Fruit fly (Drosophila melanogaster) whole organism, wandering third instar larva: ENCODE results near the gene CG15211.

ENCODE experiments used
- Abd-B ChIP-seq: fragments of >200 bp; optimal IDR thresholded peaks from 2 replicates; lab custom pipeline; 2017; ENCODE audit warnings: missing biosample characterization, missing genetic modification characterization
- CG32264 ChIP-seq: fragments of 200-800 bp; sonication (Bioruptor generic); optimal IDR thresholded peaks from 2 replicates; lab custom pipeline; 2016; ENCODE audit warnings: missing biosample characterization, missing genetic modification characterization
- CG9705 ChIP-seq: fragments of 200-800 bp; sonication (Bioruptor generic); optimal IDR thresholded peaks from 2 replicates; lab custom pipeline; 2018; ENCODE audit warnings: missing biosample characterization, mild to moderate bottlenecking, missing genetic modification characterization
- CrebA ChIP-seq: fragments of 200-800 bp; sonication (Bioruptor generic); optimal IDR thresholded peaks from 2 replicates; lab custom pipeline; 2016; ENCODE audit warnings: missing biosample characterization, mild to moderate bottlenecking, missing genetic modification characterization, borderline replicate concordance
- Dfd ChIP-seq: fragments of >200 bp; optimal IDR thresholded peaks from 2 replicates; lab custom pipeline; 2017; ENCODE audit warnings: missing biosample characterization, missing genetic modification characterization
- Dif ChIP-seq: fragments of 200-275, 200-300 bp; sonication (Bioruptor generic); optimal IDR thresholded peaks from 2 replicates; lab custom pipeline; 2018; ENCODE audit warnings: missing biosample characterization, missing genetic modification characterization; ENCODE audit not compliant: partially characterized antibody
- GATAd ChIP-seq: sonication (Bioruptor generic); optimal IDR thresholded peaks from 2 replicates; lab custom pipeline; 2016; ENCODE audit warnings: missing biosample characterization, missing genetic modification characterization
- HLH106 ChIP-seq: fragments of 200-800 bp; optimal IDR thresholded peaks from 3 replicates; lab custom pipeline; 2019; ENCODE audit warnings: missing biosample characterization, mild to moderate bottlenecking, missing genetic modification characterization, moderate library complexity
- Hnf4 ChIP-seq: fragments of 200-800 bp; sonication (Bioruptor generic); optimal IDR thresholded peaks from 2 replicates; lab custom pipeline; 2016; ENCODE audit warnings: missing biosample characterization, mild to moderate bottlenecking, missing genetic modification characterization
- Hr78 ChIP-seq: fragments of >200 bp; optimal IDR thresholded peaks from 2 replicates; lab custom pipeline; 2017; ENCODE audit warnings: missing biosample characterization, missing genetic modification characterization
- Hr83 ChIP-seq: fragments of 200-300 bp; sonication (Bioruptor generic); optimal IDR thresholded peaks from 2 replicates; lab custom pipeline; 2016; ENCODE audit warnings: missing biosample characterization, mild to moderate bottlenecking, missing genetic modification characterization, moderate library complexity; ENCODE audit not compliant: poor library complexity, severe bottlenecking
- Jra ChIP-seq: sonication (Bioruptor generic); optimal IDR thresholded peaks from 2 replicates; lab custom pipeline; 2016; ENCODE audit warnings: missing biosample characterization, missing genetic modification characterization
- Mio ChIP-seq: sonication (Bioruptor generic); optimal IDR thresholded peaks from 2 replicates; lab custom pipeline; 2016; ENCODE audit warnings: missing biosample characterization, missing genetic modification characterization
- Myc ChIP-seq: fragments of >200 bp; optimal IDR thresholded peaks from 2 replicates; lab custom pipeline; 2017
- N ChIP-seq: fragments of >200 bp; optimal IDR thresholded peaks from 2 replicates; lab custom pipeline; 2018; ENCODE audit warnings: missing biosample characterization, missing external identifiers, missing genetic modification characterization
- OdsH ChIP-seq: fragments of 200-800 bp; sonication (Bioruptor generic); optimal IDR thresholded peaks from 2 replicates; lab custom pipeline; 2016; ENCODE audit warnings: missing biosample characterization, mild to moderate bottlenecking, missing genetic modification characterization
- Rel ChIP-seq, 2 experiments: fragments of 200-800 bp; sonication (Bioruptor generic) in 1 of 2; optimal IDR thresholded peaks; 2 replicates in 1 of 2; 3 replicates in 1 of 2; lab custom pipeline; 2016 to 2019; ENCODE audit warnings: mild to moderate bottlenecking in 2 of 2, missing biosample characterization in 2 of 2, missing genetic modification characterization in 2 of 2, moderate library complexity in 1 of 2
- Sp1 ChIP-seq: fragments of 200-800 bp; sonication (Bioruptor generic); optimal IDR thresholded peaks from 3 replicates; lab custom pipeline; 2019; ENCODE audit warnings: missing biosample characterization, mild to moderate bottlenecking, missing genetic modification characterization, moderate library complexity
- Vsx2 ChIP-seq: fragments of 200-300, 225-300 bp; sonication (Bioruptor generic); optimal IDR thresholded peaks from 2 replicates; lab custom pipeline; 2018; ENCODE audit warnings: missing biosample characterization, missing genetic modification characterization; ENCODE audit not compliant: partially characterized antibody
- br ChIP-seq: fragments of 200-800 bp; sonication (Bioruptor generic); optimal IDR thresholded peaks from 2 replicates; lab custom pipeline; 2016; ENCODE audit warnings: missing biosample characterization, missing genetic modification characterization
- brk ChIP-seq: fragments of 200-800 bp; sonication (Bioruptor generic); optimal IDR thresholded peaks from 2 replicates; lab custom pipeline; 2016; ENCODE audit warnings: missing biosample characterization, mild to moderate bottlenecking, missing genetic modification characterization
- dl ChIP-seq, 2 experiments: fragments of 175-275, 200-275 bp in 1 of 2; fragments of 200-275 bp in 1 of 2; sonication (Bioruptor generic); optimal IDR thresholded peaks; lab custom pipeline; 2018; ENCODE audit warnings: mild to moderate bottlenecking in 2 of 2, missing biosample characterization in 2 of 2, missing genetic modification characterization in 2 of 2, moderate library complexity in 2 of 2; ENCODE audit not compliant: partially characterized antibody in 2 of 2, insufficient read depth in 1 of 2
- dmrt93B ChIP-seq: fragments of 200-800 bp; sonication (Bioruptor generic); optimal IDR thresholded peaks from 2 replicates; lab custom pipeline; 2018; ENCODE audit warnings: missing biosample characterization, mild to moderate bottlenecking, missing genetic modification characterization
- dsf ChIP-seq: sonication (Bioruptor generic); optimal IDR thresholded peaks from 2 replicates; lab custom pipeline; 2016; ENCODE audit warnings: missing biosample characterization, missing genetic modification characterization, borderline replicate concordance
- ey ChIP-seq: fragments of 200-800 bp; sonication (Bioruptor generic); optimal IDR thresholded peaks from 2 replicates; lab custom pipeline; 2016; ENCODE audit warnings: missing biosample characterization, missing genetic modification characterization
- foxo ChIP-seq, 2 experiments: fragments of 200-800 bp; sonication (Bioruptor generic); optimal IDR thresholded peaks; 2 replicates in 1 of 2; 3 replicates in 1 of 2; lab custom pipeline; 2016 to 2017; ENCODE audit warnings: missing biosample characterization in 2 of 2, missing genetic modification characterization in 2 of 2
- fru ChIP-seq: fragments of 200-800 bp; sonication (Bioruptor generic); optimal IDR thresholded peaks from 3 replicates; lab custom pipeline; 2016; ENCODE audit warnings: missing biosample characterization, mild to moderate bottlenecking, missing genetic modification characterization
- h ChIP-seq: fragments of 200-800 bp; sonication (Bioruptor generic); optimal IDR thresholded peaks from 3 replicates; lab custom pipeline; 2016; ENCODE audit warnings: missing biosample characterization, mild to moderate bottlenecking, missing genetic modification characterization
- jim ChIP-seq: fragments of 175-275, 200-325 bp; sonication (Bioruptor generic); optimal IDR thresholded peaks from 2 replicates; lab custom pipeline; 2016; ENCODE audit warnings: missing biosample characterization, mild to moderate bottlenecking, missing genetic modification characterization
- lola ChIP-seq: fragments of >200 bp; optimal IDR thresholded peaks from 2 replicates; lab custom pipeline; 2017; ENCODE audit warnings: missing biosample characterization, missing genetic modification characterization
- pan ChIP-seq: fragments of >200 bp; optimal IDR thresholded peaks from 2 replicates; lab custom pipeline; 2017
- psq ChIP-seq: fragments of 200-800 bp; sonication (Bioruptor generic); optimal IDR thresholded peaks from 3 replicates; lab custom pipeline; 2017; ENCODE audit warnings: missing biosample characterization, mild to moderate bottlenecking, missing genetic modification characterization, moderate library complexity
- rgr ChIP-seq: fragments of 200-800 bp; sonication (Bioruptor generic); optimal IDR thresholded peaks from 3 replicates; lab custom pipeline; 2016; ENCODE audit warnings: missing biosample characterization, mild to moderate bottlenecking, missing genetic modification characterization
- sage ChIP-seq: fragments of 200-800 bp; sonication (Bioruptor generic); optimal IDR thresholded peaks from 2 replicates; lab custom pipeline; 2016; ENCODE audit warnings: missing biosample characterization, mild to moderate bottlenecking, missing genetic modification characterization
- sv ChIP-seq: fragments of 200-800 bp; sonication (Bioruptor generic); optimal IDR thresholded peaks from 3 replicates; lab custom pipeline; 2016; ENCODE audit warnings: missing biosample characterization, missing genetic modification characterization
- tai ChIP-seq: sonication (Bioruptor generic); optimal IDR thresholded peaks from 2 replicates; lab custom pipeline; 2016; ENCODE audit warnings: missing biosample characterization, missing genetic modification characterization
- usp ChIP-seq: fragments of >200 bp; optimal IDR thresholded peaks from 2 replicates; lab custom pipeline; 2017; ENCODE audit warnings: missing biosample characterization, missing genetic modification characterization
- woc ChIP-seq: sonication (Bioruptor generic); optimal IDR thresholded peaks from 2 replicates; lab custom pipeline; 2016; ENCODE audit warnings: missing biosample characterization, mild to moderate bottlenecking, missing genetic modification characterization

CG15211 gene

dm6 chrX:10771856-10772592 lies at the start of gene CG15211:
Gene CG15211 (plus strand): TSS chrX:10772541.
- peak; percentile 4 for TF ChIP-seq Hnf4 (GFP tag; lab: Kevin White, UChicago)
- TF ChIP-seq HLH106 (tag; lab: Kevin White, UChicago) = peak; percentile 52
- peak; percentile 26 for TF ChIP-seq OdsH (GFP tag; lab: Kevin White, UChicago)
- TF ChIP-seq Dif (GFP tag; lab: Kevin White, UChicago) = peak; percentile 59
- TF ChIP-seq Rel (GFP tag; optimal IDR thresholded peaks at IDR 0.05; lab: Kevin White, UChicago) = peak; percentile 39
- TF ChIP-seq Rel (tag; optimal IDR thresholded peaks at IDR 0.05; lab: Kevin White, UChicago) = no peak
- TF ChIP-seq Jra = no peak
- peak; percentile 49 for TF ChIP-seq psq (GFP tag; lab: Kevin White, UChicago)
- no peak for TF ChIP-seq Myc
- TF ChIP-seq usp (GFP tag; lab: Kevin White, UChicago) = no peak
- peak; percentile 50 for TF ChIP-seq Sp1 (GFP tag; lab: Kevin White, UChicago)
- peak; percentile 40 for TF ChIP-seq ey (GFP tag; lab: Kevin White, UChicago)
- TF ChIP-seq h (GFP tag; lab: Kevin White, UChicago) = peak; percentile 39
- TF ChIP-seq tai (GFP tag; lab: Kevin White, UChicago) = no peak
- TF ChIP-seq dl (GFP tag; optimal IDR thresholded peaks at IDR 0.05; lab: Kevin White, UChicago; ENCODE audit: insufficient read depth in 1 of 2, partially characterized antibody in 2 of 2) = peak in 1 of 2 experiments; percentile 39
- no peak for TF ChIP-seq sage (GFP tag; lab: Kevin White, UChicago)
- TF ChIP-seq rgr (GFP tag; lab: Kevin White, UChicago) = peak; percentile 38
- TF ChIP-seq fru (GFP tag; lab: Kevin White, UChicago) = peak; percentile 37
- peak; percentile 17 for TF ChIP-seq dmrt93B (GFP tag; lab: Kevin White, UChicago)
- peak; percentile 41 for TF ChIP-seq br (GFP tag; lab: Kevin White, UChicago)
- TF ChIP-seq N (GFP tag; lab: Kevin White, UChicago) = no peak
- peak; percentile 41 for TF ChIP-seq woc
- TF ChIP-seq foxo (GFP tag; optimal IDR thresholded peaks at IDR 0.05; lab: Kevin White, UChicago) = peak in 1 of 2 experiments; percentile 64
- peak; percentile 39 for TF ChIP-seq sv (GFP tag; lab: Kevin White, UChicago)
- TF ChIP-seq brk (GFP tag; lab: Kevin White, UChicago) = peak; percentile 11

- TF ChIP-seq br (GFP tag; lab: Kevin White, UChicago) (peak; percentile 11), pan (no peak), Sp1 (GFP tag; lab: Kevin White, UChicago) (no peak), Hr78 (GFP tag; lab: Kevin White, UChicago) (no peak), OdsH (GFP tag; lab: Kevin White, UChicago) (peak; percentile 22), woc (peak; percentile 17), dmrt93B (GFP tag; lab: Kevin White, UChicago) (peak; percentile 13), Hr83 (GFP tag; lab: Kevin White, UChicago) (no peak), psq (GFP tag; lab: Kevin White, UChicago) (peak; percentile 34), dsf (GFP tag; lab: Kevin White, UChicago) (no peak), Rel (GFP tag; optimal IDR thresholded peaks at IDR 0.05; lab: Kevin White, UChicago) (no peak), Rel (tag; optimal IDR thresholded peaks at IDR 0.05; lab: Kevin White, UChicago) (no peak), Hnf4 (GFP tag; lab: Kevin White, UChicago) (peak; percentile 45), foxo (GFP tag; optimal IDR thresholded peaks at IDR 0.05; lab: Kevin White, UChicago) (peak in 1 of 2 experiments; percentile 49), CG9705 (GFP tag; lab: Kevin White, UChicago) (no peak), HLH106 (tag; lab: Kevin White, UChicago) (peak; percentile 34), tai (GFP tag; lab: Kevin White, UChicago) (no peak), sv (GFP tag; lab: Kevin White, UChicago) (no peak), ey (GFP tag; lab: Kevin White, UChicago) (peak; percentile 42), jim (GFP tag; lab: Kevin White, UChicago) (no peak), Abd-B (no peak), Jra (no peak), CrebA (GFP tag; lab: Kevin White, UChicago) (no peak), Dif (GFP tag; lab: Kevin White, UChicago) (no peak), GATAd (no peak), fru (GFP tag; lab: Kevin White, UChicago) (peak; percentile 35), Mio (GFP tag; lab: Kevin White, UChicago) (no peak), Myc (no peak), Dfd (no peak), CG32264 (GFP tag; lab: Kevin White, UChicago) (no peak), h (GFP tag; lab: Kevin White, UChicago) (peak; percentile 57), usp (GFP tag; lab: Kevin White, UChicago) (no peak), rgr (GFP tag; lab: Kevin White, UChicago) (peak; percentile 28), dl (GFP tag; optimal IDR thresholded peaks at IDR 0.05; lab: Kevin White, UChicago; ENCODE audit: insufficient read depth in 1 of 2, partially characterized antibody in 2 of 2) (no peak), Vsx2 (GFP tag; lab: Kevin White, UChicago) (no peak), sage (GFP tag; lab: Kevin White, UChicago) (no peak), N (GFP tag; lab: Kevin White, UChicago) (no peak), brk (GFP tag; lab: Kevin White, UChicago) (no peak), lola (GFP tag; lab: Kevin White, UChicago) (no peak)
- TF ChIP-seq, all 38 proteins: peak for 12
Measured at dm6 chrX:10723488-10724254, 48.7 kb upstream of the CG15211 start.
